Worm (Caenorhabditis elegans) whole organism, L4 larva: Measurements from ENCODE around the gene col-40.

Experiments
- ceh-82 ChIP-seq: sonication (generic microtip); optimal IDR thresholded peaks from 2 replicates; lab custom pipeline; 2017; ENCODE audit warnings: missing biosample characterization, missing genetic modification characterization
- dpl-1 ChIP-seq: fragments of 150-350 bp; optimal IDR thresholded peaks from 2 replicates; lab custom pipeline; 2014; ENCODE audit warnings: missing biosample characterization, missing genetic modification reagents, missing genetic modification characterization
- fos-1 ChIP-seq: fragments of 150-350 bp; optimal IDR thresholded peaks from 2 replicates; lab custom pipeline; 2014; ENCODE audit warnings: missing biosample characterization, missing genetic modification characterization
- nhr-10 ChIP-seq: fragments of 150-350 bp; optimal IDR thresholded peaks from 2 replicates; lab custom pipeline; 2014; ENCODE audit warnings: missing biosample characterization, missing genetic modification characterization
- nhr-11 ChIP-seq: fragments of 150-350 bp; optimal IDR thresholded peaks from 2 replicates; lab custom pipeline; 2014; ENCODE audit warnings: missing biosample characterization, missing genetic modification characterization
- nhr-28 ChIP-seq: fragments of 150-350 bp; optimal IDR thresholded peaks from 2 replicates; lab custom pipeline; 2014; ENCODE audit warnings: missing biosample characterization, missing genetic modification characterization

ce11 chrII:1123208-1123607 lies 16.4 kb upstream of the col-40 start, which contains the start of the genes sut-1 and eri-3:
- TF ChIP-seq nhr-11 (tag; lab: Kevin White, UChicago) (no peak), nhr-10 (tag; lab: Kevin White, UChicago) (no peak), fos-1 (tag; lab: Kevin White, UChicago) (no peak), ceh-82 (tag; lab: Kevin White, UChicago) (no peak), dpl-1 (GFP tag; lab: Kevin White, UChicago) (no peak), nhr-28 (tag; lab: Kevin White, UChicago) (no peak)
